Fruit fly (Drosophila melanogaster) whole organism: ENCODE data around the gene gdl-ORF39.

Experiments used
- CG8478 ChIP-seq: fragments of >200 bp; optimal IDR thresholded peaks from 2 replicates; lab custom pipeline; 2018; ENCODE audit warnings: inconsistent platforms
- Dll ChIP-seq: fragments of >200 bp; optimal IDR thresholded peaks from 2 replicates; lab custom pipeline; 2017
- EcR ChIP-seq, 2 experiments: fragments of >200 bp; optimal IDR thresholded peaks; 2 replicates each; lab custom pipeline; 2017; ENCODE audit warnings: missing biosample characterization in 2 of 2, missing genetic modification characterization in 2 of 2, missing genetic modification reagents in 2 of 2
- pan ChIP-seq: fragments of >200 bp; optimal IDR thresholded peaks from 2 replicates; lab custom pipeline; 2017
- psq ChIP-seq: fragments of >200 bp; optimal IDR thresholded peaks from 2 replicates; lab custom pipeline; 2017
- usp ChIP-seq: fragments of >200 bp; optimal IDR thresholded peaks from 2 replicates; lab custom pipeline; 2017; ENCODE audit warnings: missing biosample characterization, missing genetic modification characterization, mixed read lengths

DNA sequence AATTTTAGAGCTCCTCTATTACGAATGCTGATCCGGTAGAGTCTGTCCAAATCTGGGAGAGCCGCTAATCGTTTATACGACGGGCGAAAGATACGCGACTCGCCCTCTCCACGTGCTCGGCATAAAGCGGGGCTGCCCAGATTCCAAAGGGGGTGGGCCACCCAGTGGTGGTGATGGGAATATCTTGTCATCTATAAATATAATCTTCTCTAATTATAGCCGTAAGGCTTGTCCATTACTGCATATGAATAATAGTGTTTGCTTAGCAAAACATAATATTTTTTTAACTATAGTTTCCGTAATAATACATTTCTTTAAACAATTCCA lies 7.6 kb upstream of the gdl-ORF39 start:
- no peak for TF ChIP-seq Dll
- TF ChIP-seq usp (GFP tag; lab: Kevin White, UChicago), result no peak
- TF ChIP-seq pan (lab: Kevin White, UChicago), result no peak
- TF ChIP-seq psq, result no peak
- TF ChIP-seq EcR (GFP tag; optimal IDR thresholded peaks at IDR 0.05; lab: Kevin White, UChicago), result no peak
- TF ChIP-seq CG8478 (lab: Kevin White, UChicago), result no peak
